Worm (Caenorhabditis elegans) whole organism, L4/young adult: ENCODE data around the gene T27A8.2.

Source experiments
- W03F9.2 ChIP-seq: fragments of 150-350 bp; optimal IDR thresholded peaks from 2 replicates; lab custom pipeline; 2014; ENCODE audit warnings: missing biosample characterization, missing genetic modification characterization
- dao-5 ChIP-seq: sonication (generic microtip); optimal IDR thresholded peaks from 2 replicates; lab custom pipeline; 2016; ENCODE audit warnings: missing genotype, missing genetic modification characterization, moderate library complexity, missing compliant biosample characterization
- him-1 ChIP-seq: sonication (generic microtip); optimal IDR thresholded peaks from 2 replicates; lab custom pipeline; 2016; ENCODE audit warnings: missing genotype, missing genetic modification reagents, missing genetic modification characterization, missing compliant biosample characterization

- TF ChIP-seq W03F9.2 (no peak), dao-5 (no peak), him-1 (no peak)
These were observed at the start of gene T27A8.2 for ce11 chrX:16058845-16059244.
